Fruit fly (Drosophila melanogaster): ENCODE results near the gene CG14312.

DNA sequence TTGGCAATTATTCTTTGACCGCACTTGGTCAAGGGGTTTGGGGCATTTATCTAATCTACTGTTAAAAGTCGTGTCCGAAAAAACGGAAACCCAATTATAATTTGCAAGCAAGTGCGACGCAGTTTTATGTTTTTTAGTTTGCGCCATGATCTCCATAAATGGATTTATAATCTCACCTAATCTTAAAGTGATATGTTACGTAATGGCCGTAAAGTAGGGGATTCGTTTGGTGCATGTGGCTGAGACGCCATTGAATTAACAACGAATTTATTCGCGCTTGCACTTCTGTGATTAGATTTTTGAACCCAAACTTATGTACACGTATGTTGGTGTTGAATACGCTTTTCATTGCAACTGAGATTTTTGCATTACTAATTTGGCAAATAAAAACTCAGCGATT lies 6.6 kb downstream of the CG14312 start:
- TF ChIP-seq CG34376 (GFP tag; optimal IDR thresholded peaks at IDR 0.05) (no peak), CG3847 (GFP tag; IDR thresholded peaks at IDR 0.05) (no peak), sim (GFP tag; IDR thresholded peaks at IDR 0.05) (no peak), Mrtf (GFP tag; IDR thresholded peaks at IDR 0.05) (no peak), phol (tag; optimal IDR thresholded peaks at IDR 0.05) (no peak), B-H1 (GFP tag; IDR thresholded peaks at IDR 0.05) (no peak), CG5953 (GFP tag; IDR thresholded peaks at IDR 0.05) (no peak), CG18011 (GFP tag; optimal IDR thresholded peaks at IDR 0.05) (no peak), Fer2 (tag; optimal IDR thresholded peaks at IDR 0.05) (no peak)
